Worm (Caenorhabditis elegans) whole organism, mixed stage, embryonic: ENCODE measurements around the gene ttc-4.

Source experiments
- ceh-83 ChIP-seq: fragments of 200-800 bp; sonication (Bioruptor generic); optimal IDR thresholded peaks from 2 replicates; lab custom pipeline; 2018; ENCODE audit warnings: mild to moderate bottlenecking, missing genetic modification characterization, missing compliant biosample characterization
- nhr-28 ChIP-seq: fragments of 150-350 bp; optimal IDR thresholded peaks from 2 replicates; lab custom pipeline; 2014; ENCODE audit warnings: missing biosample characterization, missing genetic modification characterization
- snpc-4 ChIP-seq: fragments of 150-350 bp; optimal IDR thresholded peaks from 2 replicates; lab custom pipeline; 2014; ENCODE audit warnings: missing biosample characterization, missing genetic modification characterization
- ztf-11 ChIP-seq: fragments of 150-350 bp; optimal IDR thresholded peaks from 2 replicates; lab custom pipeline; 2014; ENCODE audit warnings: missing biosample characterization, missing genetic modification characterization

DNA sequence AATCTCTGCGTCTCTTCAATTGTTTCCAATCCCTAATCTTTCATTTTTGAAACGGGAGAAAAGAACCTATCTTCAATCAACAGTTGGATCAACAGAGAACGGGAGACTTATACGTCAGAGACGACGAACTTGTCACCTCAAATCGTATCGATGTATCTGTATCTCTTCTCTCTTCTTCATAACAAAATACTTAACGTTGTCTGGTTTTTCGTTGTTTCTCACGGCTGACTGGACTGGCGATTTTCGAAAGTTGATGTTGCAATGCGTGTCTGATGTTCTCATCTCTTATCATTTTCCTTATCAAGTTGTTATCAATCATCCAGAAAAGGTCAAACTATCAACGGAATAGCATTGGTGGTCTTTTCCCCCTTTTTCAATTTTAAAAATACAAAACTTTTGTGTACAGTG, 11.0 kb downstream of the ttc-4 start:
- TF ChIP-seq snpc-4 (tag; lab: Kevin White, UChicago) (no peak), ceh-83 (GFP tag; lab: Kevin White, UChicago) (no peak), nhr-28 (tag; lab: Kevin White, UChicago) (no peak), ztf-11 (tag; lab: Kevin White, UChicago) (no peak)
